Worm (Caenorhabditis elegans): ENCODE measurements around the gene swt-1.

ce11 chrIV:296849-297248, 10.5 kb upstream of the swt-1 start:
- no peak for TF ChIP-seq unc-39 (tag; optimal IDR thresholded peaks at IDR 0.05)
- no peak for TF ChIP-seq nhr-10 (tag; optimal IDR thresholded peaks at IDR 0.05)

Data from whole organism, L2 larva.